Worm (Caenorhabditis elegans) whole organism, young adult: ENCODE data around the gene Y116A8C.44.

ENCODE experiments used
- dpl-1 ChIP-seq: fragments of 150-350 bp; optimal IDR thresholded peaks from 2 replicates; lab custom pipeline; 2014; ENCODE audit warnings: missing biosample characterization, missing genetic modification reagents, missing genetic modification characterization
- ztf-18 ChIP-seq: sonication (generic microtip); optimal IDR thresholded peaks from 2 replicates; lab custom pipeline; 2016; ENCODE audit warnings: missing genotype, mild to moderate bottlenecking, missing genetic modification characterization, missing compliant biosample characterization

DNA sequence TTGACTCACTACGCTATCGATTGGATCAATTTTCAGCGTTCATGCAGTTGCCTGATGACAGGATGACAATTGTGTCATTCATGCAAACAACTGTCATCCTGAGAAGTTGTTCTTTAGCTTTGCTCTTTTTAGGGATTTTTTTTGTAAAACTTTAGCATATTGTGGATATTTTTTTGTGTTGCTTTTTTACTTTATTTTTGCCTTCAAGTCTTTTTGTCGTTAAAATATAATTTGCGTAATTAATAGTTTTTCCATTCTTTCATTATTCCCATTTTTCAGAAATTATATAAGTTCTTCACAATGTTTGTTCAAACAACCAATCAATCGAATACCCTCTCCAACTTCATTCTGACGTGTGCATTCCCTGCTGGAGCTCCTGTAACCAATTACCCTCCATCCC lies 17.3 kb downstream of the Y116A8C.44 start, which contains the start of gene Y116A8C.20:
- TF ChIP-seq dpl-1 (GFP tag; lab: Kevin White, UChicago), result no peak
- TF ChIP-seq ztf-18 (tag; lab: Kevin White, UChicago), result no peak
